Worm (Caenorhabditis elegans) whole organism, mixed stage, embryonic: ENCODE results near the gene ceh-18.

Source experiments
- bed-3 ChIP-seq: fragments of 200-800 bp; sonication (Bioruptor generic); optimal IDR thresholded peaks from 3 replicates; lab custom pipeline; 2018; ENCODE audit warnings: mild to moderate bottlenecking, missing genetic modification characterization, moderate library complexity, missing compliant biosample characterization
- blmp-1 ChIP-seq: fragments of 150-350 bp; optimal IDR thresholded peaks from 2 replicates; lab custom pipeline; 2014; ENCODE audit warnings: missing biosample characterization, missing genetic modification characterization
- lin-32 ChIP-seq: fragments of 200-800 bp; sonication (Bioruptor generic); optimal IDR thresholded peaks from 2 replicates; lab custom pipeline; 2018; ENCODE audit warnings: mild to moderate bottlenecking, missing genetic modification characterization, missing compliant biosample characterization
- mep-1 ChIP-seq: fragments of 150-350 bp; optimal IDR thresholded peaks from 2 replicates; lab custom pipeline; 2017; ENCODE audit warnings: missing biosample characterization, missing genetic modification reagents, missing genetic modification characterization, inconsistent platforms
- nhr-12 ChIP-seq: fragments of 150-350 bp; optimal IDR thresholded peaks from 2 replicates; lab custom pipeline; 2014; ENCODE audit warnings: missing biosample characterization, missing genetic modification characterization
- nhr-76 ChIP-seq: sonication (generic microtip); optimal IDR thresholded peaks from 2 replicates; lab custom pipeline; 2017; ENCODE audit warnings: missing biosample characterization, missing genetic modification characterization
- pha-4 ChIP-seq: fragments of 150-350 bp; optimal IDR thresholded peaks from 2 replicates; lab custom pipeline; 2018; ENCODE audit warnings: missing biosample characterization, missing genetic modification reagents, missing genetic modification characterization
- sem-2 ChIP-seq: fragments of 200-800 bp; sonication (Bioruptor generic); optimal IDR thresholded peaks from 2 replicates; lab custom pipeline; 2018; ENCODE audit warnings: mild to moderate bottlenecking, missing genetic modification characterization, missing compliant biosample characterization
- snpc-4 ChIP-seq: fragments of 150-350 bp; optimal IDR thresholded peaks from 2 replicates; lab custom pipeline; 2014; ENCODE audit warnings: missing biosample characterization, missing genetic modification characterization
- sptf-1 ChIP-seq: sonication (generic microtip); optimal IDR thresholded peaks from 2 replicates; lab custom pipeline; 2017; ENCODE audit warnings: mild to moderate bottlenecking, missing genetic modification characterization, moderate library complexity, missing compliant biosample characterization
- unc-39 ChIP-seq: fragments of 150-350 bp; optimal IDR thresholded peaks from 2 replicates; lab custom pipeline; 2014; ENCODE audit warnings: missing biosample characterization, missing genetic modification characterization

DNA sequence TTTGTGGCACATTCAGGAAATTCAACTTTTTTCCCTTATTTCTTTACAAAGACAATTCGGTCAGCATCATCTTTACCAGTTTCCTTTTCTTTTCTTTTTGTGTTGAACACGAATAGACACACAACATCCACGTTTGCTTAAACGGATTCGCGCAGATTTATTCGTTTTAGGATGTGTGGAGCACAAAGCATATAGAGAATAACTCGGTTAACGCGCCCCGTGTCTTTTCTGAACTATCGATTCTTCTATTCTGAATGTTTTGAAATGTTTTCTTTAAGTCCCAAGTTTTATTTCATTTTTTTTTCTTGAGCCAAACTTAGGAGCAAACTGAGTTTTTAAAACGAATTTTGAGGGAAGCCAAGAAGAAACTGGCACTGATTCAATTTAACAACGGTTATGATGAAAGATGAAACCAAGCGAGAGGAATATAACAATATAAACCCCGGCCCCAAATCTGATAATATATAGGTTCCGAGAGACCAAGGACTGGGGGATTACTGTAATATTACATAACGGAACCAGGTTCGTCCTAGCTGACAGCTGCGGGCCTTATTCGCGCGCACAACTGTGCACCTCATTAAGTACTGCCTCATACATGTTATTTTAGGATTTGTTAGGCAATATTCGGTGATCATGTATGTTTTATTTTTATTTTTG, 14.1 kb upstream of the ceh-18 start:
- TF ChIP-seq bed-3 (GFP tag; lab: Kevin White, UChicago) (no peak), blmp-1 (tag; lab: Kevin White, UChicago) (no peak), snpc-4 (tag; lab: Kevin White, UChicago) (no peak), sptf-1 (tag; lab: Kevin White, UChicago) (no peak), sem-2 (GFP tag; lab: Kevin White, UChicago) (no peak), nhr-76 (tag; lab: Kevin White, UChicago) (no peak), nhr-12 (tag; lab: Kevin White, UChicago) (no peak), unc-39 (tag; lab: Kevin White, UChicago) (no peak), mep-1 (tag; lab: Kevin White, UChicago) (no peak), pha-4 (tag; lab: Kevin White, UChicago) (no peak), lin-32 (GFP tag; lab: Kevin White, UChicago) (no peak)
